Worm (Caenorhabditis elegans) whole organism, L4 larva: ENCODE measurements around the gene paml-1.

Experiments used
- F10B5.3 ChIP-seq: sonication (generic microtip); optimal IDR thresholded peaks from 2 replicates; lab custom pipeline; 2016; ENCODE audit warnings: mild to moderate bottlenecking, missing genetic modification characterization, missing compliant biosample characterization
- F26F4.8 ChIP-seq: fragments of 200-800 bp; sonication (Bioruptor generic); conservative IDR thresholded peaks from 2 replicates; pipeline ENCODE4 v1.3.6; 2022; ENCODE audit warnings: missing genetic modification characterization, missing compliant biosample characterization
- F44E2.7 ChIP-seq: fragments of 200-800 bp; sonication (Bioruptor generic); IDR thresholded peaks from 2 replicates; pipeline ENCODE4 v2.1.2; 2022; ENCODE audit warnings: missing genetic modification characterization, missing compliant biosample characterization
- T20F7.1 ChIP-seq: fragments of 200-800 bp; sonication (Bioruptor generic); optimal IDR thresholded peaks from 2 replicates; lab custom pipeline; 2018; ENCODE audit warnings: mild to moderate bottlenecking, missing genetic modification characterization, missing compliant biosample characterization
- Y105C5A.15 ChIP-seq: fragments of 200-800 bp; sonication (Bioruptor generic); IDR thresholded peaks from 2 replicates; pipeline ENCODE4 v1.3.6; 2022; ENCODE audit warnings: missing genetic modification characterization, missing compliant biosample characterization
- Y5F2A.4 ChIP-seq: fragments of 200-800 bp; sonication (Bioruptor generic); optimal IDR thresholded peaks from 2 replicates; lab custom pipeline; 2018; ENCODE audit warnings: mild to moderate bottlenecking, missing genetic modification characterization, missing compliant biosample characterization
- ZK546.5 ChIP-seq, 2 experiments: sonication (generic microtip); optimal IDR thresholded peaks; 2 replicates each; lab custom pipeline; 2017; ENCODE audit warnings: missing biosample characterization in 2 of 2, missing genetic modification characterization in 2 of 2
- aha-1 ChIP-seq: fragments of 150-350 bp; peaks from one replicate; lab custom pipeline; 2014; ENCODE audit warnings: missing biosample characterization, missing genetic modification characterization
- arid-1 ChIP-seq: fragments of 200-800 bp; sonication (Bioruptor generic); conservative IDR thresholded peaks from 2 replicates; pipeline ENCODE4 v1.3.6; 2022; ENCODE audit warnings: missing genetic modification reagents, missing genetic modification characterization, missing compliant biosample characterization
- ceh-28 ChIP-seq: fragments of 150-350 bp; optimal IDR thresholded peaks from 2 replicates; lab custom pipeline; 2014; ENCODE audit warnings: missing biosample characterization, missing genetic modification reagents, missing genetic modification characterization
- ceh-62 ChIP-seq: sonication (generic microtip); optimal IDR thresholded peaks from 2 replicates; lab custom pipeline; 2017; ENCODE audit warnings: missing biosample characterization, missing genetic modification characterization
- cey-2 ChIP-seq: sonication (generic microtip); optimal IDR thresholded peaks from 3 replicates; lab custom pipeline; 2017; ENCODE audit warnings: missing genetic modification characterization, mild to moderate bottlenecking, missing compliant biosample characterization, antibody characterized with exemption, borderline replicate concordance; ENCODE audit not compliant: insufficient read depth
- daf-19 ChIP-seq: fragments of 200-800 bp; sonication (Bioruptor generic); conservative IDR thresholded peaks from 2 replicates; pipeline ENCODE4 v1.3.6; 2022; ENCODE audit warnings: missing genetic modification characterization, missing compliant biosample characterization
- dmd-8 ChIP-seq: fragments of 200-800 bp; sonication (Bioruptor generic); IDR thresholded peaks from 2 replicates; pipeline ENCODE4 v1.3.6; 2022; ENCODE audit warnings: missing genetic modification characterization, missing compliant biosample characterization
- dmd-9 ChIP-seq: fragments of 200-800 bp; sonication (Bioruptor generic); IDR thresholded peaks from 2 replicates; pipeline ENCODE4 v1.3.6; 2022; ENCODE audit warnings: missing genetic modification reagents, missing genetic modification characterization, missing compliant biosample characterization
- dpl-1 ChIP-seq: fragments of 150-350 bp; optimal IDR thresholded peaks from 2 replicates; lab custom pipeline; 2014; ENCODE audit warnings: missing biosample characterization, missing genetic modification reagents, missing genetic modification characterization
- duxl-1 ChIP-seq: sonication (generic microtip); optimal IDR thresholded peaks from 2 replicates; lab custom pipeline; 2016; ENCODE audit warnings: mild to moderate bottlenecking, missing genetic modification characterization, moderate library complexity, missing compliant biosample characterization; ENCODE audit not compliant: poor library complexity
- dve-1 ChIP-seq: sonication (generic microtip); optimal IDR thresholded peaks from 2 replicates; lab custom pipeline; 2017; ENCODE audit warnings: antibody characterized with exemption, mild to moderate bottlenecking, missing genetic modification characterization, missing compliant biosample characterization; ENCODE audit not compliant: insufficient read depth
- egl-27 ChIP-seq: sonication (generic microtip); optimal IDR thresholded peaks from 3 replicates; lab custom pipeline; 2017; ENCODE audit warnings: missing biosample characterization, missing genetic modification reagents, missing genetic modification characterization
- egl-43 ChIP-seq: fragments of 200-800 bp; sonication (Bioruptor generic); IDR thresholded peaks from 2 replicates; pipeline ENCODE4 v1.3.6; 2022; ENCODE audit warnings: missing genetic modification reagents, missing genetic modification characterization, missing compliant biosample characterization
- fkh-10 ChIP-seq: fragments of 150-350 bp; optimal IDR thresholded peaks from 2 replicates; lab custom pipeline; 2014; ENCODE audit warnings: missing biosample characterization, missing genetic modification reagents, missing genetic modification characterization
- fos-1 ChIP-seq: fragments of 150-350 bp; optimal IDR thresholded peaks from 2 replicates; lab custom pipeline; 2014; ENCODE audit warnings: missing biosample characterization, missing genetic modification characterization
- hif-1 ChIP-seq, 2 experiments: sonication (generic microtip); optimal IDR thresholded peaks; 2 replicates each; lab custom pipeline; 2016 to 2017; ENCODE audit warnings: missing compliant biosample characterization in 2 of 2, missing genetic modification characterization in 2 of 2, missing genetic modification reagents in 2 of 2, missing genotype in 2 of 2, mild to moderate bottlenecking in 1 of 2
- hlh-30 ChIP-seq: sonication (generic microtip); optimal IDR thresholded peaks from 2 replicates; lab custom pipeline; 2017; ENCODE audit warnings: antibody characterized with exemption, mild to moderate bottlenecking, missing genetic modification characterization, missing compliant biosample characterization; ENCODE audit not compliant: insufficient read depth
- jun-1 ChIP-seq: fragments of 150-350 bp; optimal IDR thresholded peaks from 2 replicates; lab custom pipeline; 2014; ENCODE audit warnings: missing biosample characterization, missing genetic modification reagents, missing genetic modification characterization
- lim-7 ChIP-seq: fragments of 200-800 bp; sonication (Bioruptor generic); IDR thresholded peaks from 2 replicates; pipeline ENCODE4 v1.3.6; 2022; ENCODE audit warnings: missing genetic modification characterization, missing compliant biosample characterization
- lin-13 ChIP-seq: fragments of 150-350 bp; optimal IDR thresholded peaks from 2 replicates; lab custom pipeline; 2014; ENCODE audit warnings: missing biosample characterization, missing genetic modification reagents, missing genetic modification characterization
- lin-15B ChIP-seq: fragments of 150-350 bp; sonication (generic microtip); optimal IDR thresholded peaks from 3 replicates; lab custom pipeline; 2014; ENCODE audit warnings: missing biosample characterization, missing genetic modification characterization
- lin-39 ChIP-seq: fragments of 150-350 bp; optimal IDR thresholded peaks from 2 replicates; lab custom pipeline; 2014; ENCODE audit warnings: missing biosample characterization, missing genetic modification reagents, missing genetic modification characterization
- lir-3 ChIP-seq: sonication (generic microtip); optimal IDR thresholded peaks from 2 replicates; lab custom pipeline; 2016; ENCODE audit warnings: mild to moderate bottlenecking, missing genetic modification characterization, missing compliant biosample characterization
- madf-9 ChIP-seq: fragments of 200-800 bp; sonication (Bioruptor generic); conservative IDR thresholded peaks from 2 replicates; pipeline ENCODE4 v1.3.6; 2022; ENCODE audit warnings: missing genetic modification reagents, missing genetic modification characterization, missing compliant biosample characterization
- mdl-1 ChIP-seq, 2 experiments: fragments of 150-350 bp in 1 of 2; sonication (generic microtip) in 1 of 2; optimal IDR thresholded peaks; 2 replicates each; lab custom pipeline; 2014 to 2017; ENCODE audit warnings: missing biosample characterization in 2 of 2, missing genetic modification characterization in 2 of 2
- mdt-29 ChIP-seq: fragments of 200-800 bp; sonication (Bioruptor generic); IDR thresholded peaks from 2 replicates; pipeline ENCODE4 v1.3.6; 2022; ENCODE audit warnings: missing genetic modification reagents, missing genetic modification characterization, missing compliant biosample characterization
- mxl-3 ChIP-seq: fragments of 200-800 bp; sonication (Bioruptor generic); optimal IDR thresholded peaks from 2 replicates; lab custom pipeline; 2018; ENCODE audit warnings: mild to moderate bottlenecking, missing genetic modification characterization, missing compliant biosample characterization
- nhr-10 ChIP-seq: fragments of 150-350 bp; optimal IDR thresholded peaks from 2 replicates; lab custom pipeline; 2014; ENCODE audit warnings: missing biosample characterization, missing genetic modification characterization
- nhr-111 ChIP-seq: fragments of 200-800 bp; sonication (Bioruptor generic); optimal IDR thresholded peaks from 2 replicates; lab custom pipeline; 2018; ENCODE audit warnings: mild to moderate bottlenecking, missing genetic modification characterization, missing compliant biosample characterization
- nhr-237 ChIP-seq: sonication (generic microtip); optimal IDR thresholded peaks from 2 replicates; lab custom pipeline; 2017; ENCODE audit warnings: missing biosample characterization, missing genetic modification characterization
- nhr-25 ChIP-seq: sonication (generic microtip); optimal IDR thresholded peaks from 2 replicates; lab custom pipeline; 2017; ENCODE audit warnings: missing genetic modification characterization, mild to moderate bottlenecking, missing compliant biosample characterization, antibody characterized with exemption, moderate library complexity, borderline replicate concordance; ENCODE audit not compliant: insufficient read depth
- nhr-28 ChIP-seq: fragments of 150-350 bp; optimal IDR thresholded peaks from 2 replicates; lab custom pipeline; 2014; ENCODE audit warnings: missing biosample characterization, missing genetic modification characterization
- nhr-41 ChIP-seq: fragments of 200-800 bp; sonication (Bioruptor generic); IDR thresholded peaks from 2 replicates; pipeline ENCODE4 v1.3.6; 2022; ENCODE audit warnings: missing genetic modification reagents, missing genetic modification characterization, missing compliant biosample characterization
- pha-4 ChIP-seq, 2 experiments: fragments of 150-350 bp in 1 of 2; fragments of 200-800 bp in 1 of 2; sonication (Bioruptor generic) in 1 of 2; IDR thresholded peaks in 1 of 2; optimal IDR thresholded peaks in 1 of 2; 2 replicates each; pipeline versions ENCODE4 v1.3.6 to Lab custom; 2014 to 2022; ENCODE audit warnings: missing genetic modification characterization in 2 of 2, missing genetic modification reagents in 2 of 2, missing biosample characterization in 1 of 2, missing compliant biosample characterization in 1 of 2
- php-3 ChIP-seq: fragments of 200-800 bp; sonication (Bioruptor generic); IDR thresholded peaks from 2 replicates; pipeline ENCODE4 v1.3.6; 2022; ENCODE audit warnings: missing genetic modification reagents, missing genetic modification characterization, missing compliant biosample characterization
- rbr-2 ChIP-seq: sonication (generic microtip); optimal IDR thresholded peaks from 2 replicates; lab custom pipeline; 2016; ENCODE audit warnings: missing genotype, missing genetic modification characterization, missing compliant biosample characterization
- saeg-2 ChIP-seq: fragments of 200-800 bp; sonication (Bioruptor generic); IDR thresholded peaks from 2 replicates; pipeline ENCODE4 v1.3.6; 2022; ENCODE audit warnings: missing genetic modification reagents, missing genetic modification characterization, missing compliant biosample characterization
- skn-1 ChIP-seq: fragments of 150-350 bp; optimal IDR thresholded peaks from 2 replicates; lab custom pipeline; 2014; ENCODE audit warnings: missing biosample characterization, missing genetic modification characterization
- snpc-1.2 ChIP-seq: fragments of 200-800 bp; sonication (Bioruptor generic); IDR thresholded peaks from 2 replicates; pipeline ENCODE4 v1.3.6; 2022; ENCODE audit warnings: missing genetic modification reagents, missing genetic modification characterization, missing compliant biosample characterization
- unc-130 ChIP-seq: sonication (generic microtip); optimal IDR thresholded peaks from 2 replicates; lab custom pipeline; 2016; ENCODE audit warnings: missing genetic modification reagents, missing genetic modification characterization, missing compliant biosample characterization
- unc-39 ChIP-seq: sonication (generic microtip); optimal IDR thresholded peaks from 2 replicates; lab custom pipeline; 2017; ENCODE audit warnings: missing biosample characterization, missing genetic modification characterization
- unc-62 ChIP-seq, 3 experiments: fragments of 150-350 bp in 1 of 3; sonication (generic microtip); optimal IDR thresholded peaks in 2 of 3; peaks in 1 of 3; 1 replicate in 1 of 3; 2 replicates in 2 of 3; lab custom pipeline; 2014 to 2017; ENCODE audit warnings: missing biosample characterization in 3 of 3, missing genetic modification characterization in 3 of 3, missing genetic modification reagents in 3 of 3, missing genotype in 1 of 3

The paml-1 gene

DNA sequence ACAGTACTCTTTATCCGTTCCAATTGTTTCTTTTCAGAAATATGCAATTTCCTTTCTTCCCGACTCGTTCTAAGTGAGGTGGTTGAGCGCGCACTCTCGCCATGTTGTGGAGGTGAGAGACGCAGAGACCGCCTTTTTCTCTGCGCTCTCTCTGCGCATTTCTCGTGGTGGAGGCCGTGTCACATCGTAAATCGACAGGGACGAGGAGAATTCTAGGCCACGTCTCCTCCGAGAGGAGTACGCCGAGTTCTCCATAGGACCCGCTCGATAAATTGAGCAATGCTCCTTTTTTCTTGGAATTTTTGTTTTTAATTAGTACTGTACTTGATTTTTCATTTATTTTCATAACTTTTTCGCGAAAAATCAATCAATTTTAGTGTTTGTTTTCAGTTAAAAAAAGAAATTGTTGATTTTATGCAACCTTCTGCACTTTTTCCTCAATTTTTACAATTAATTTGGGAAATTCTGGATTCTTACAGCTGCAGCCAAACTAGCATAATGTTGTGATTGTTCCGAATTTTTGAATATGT is 37.0 kb upstream of the paml-1 start, which contains the start of gene cnk-1 (continued):
- TF ChIP-seq skn-1 (tag; lab: Kevin White, UChicago) (no peak), nhr-28 (no peak), unc-130 (peak; percentile 94), lin-15B (peak; percentile 15), dmd-8 (peak; percentile 85), T20F7.1 (GFP tag; lab: Kevin White, UChicago) (no peak), hlh-30 (tag; lab: Kevin White, UChicago) (peak; percentile 66), mdt-29 (GFP tag; lab: Robert Waterston, UW) (peak; percentile 94), mdl-1 (tag; optimal IDR thresholded peaks at IDR 0.05; lab: Kevin White, UChicago) (no peak), snpc-1.2 (GFP tag; lab: Robert Waterston, UW) (peak; percentile 88), aha-1 (tag; lab: Kevin White, UChicago) (peak; percentile 26), ceh-28 (tag; lab: Kevin White, UChicago) (no peak), pha-4 (GFP tag; IDR thresholded peaks at IDR 0.05; lab: Robert Waterston, UW) (peak; percentile 95), pha-4 (tag; optimal IDR thresholded peaks at IDR 0.05; lab: Kevin White, UChicago) (no peak), lin-39 (tag; lab: Kevin White, UChicago) (no peak), F44E2.7 (GFP tag; lab: Robert Waterston, UW) (no peak), unc-39 (no peak), arid-1 (GFP tag; lab: Robert Waterston, UW) (peak; percentile 96), php-3 (peak; percentile 96), nhr-25 (tag; lab: Kevin White, UChicago) (peak; percentile 48), dve-1 (tag; lab: Kevin White, UChicago) (peak; percentile 62), Y5F2A.4 (no peak), fkh-10 (GFP tag; lab: Kevin White, UChicago) (no peak), madf-9 (GFP tag; lab: Robert Waterston, UW) (peak; percentile 99), egl-43 (GFP tag; lab: Robert Waterston, UW) (peak; percentile 97), lin-13 (GFP tag; lab: Kevin White, UChicago) (peak; percentile 51), dmd-9 (GFP tag; lab: Robert Waterston, UW) (peak; percentile 100), dpl-1 (GFP tag; lab: Kevin White, UChicago) (peak; percentile 52), duxl-1 (tag; lab: Kevin White, UChicago) (peak; percentile 64), fos-1 (tag; lab: Kevin White, UChicago) (no peak), F26F4.8 (GFP tag; lab: Robert Waterston, UW) (no peak), lim-7 (GFP tag; lab: Robert Waterston, UW) (no peak; the same call in 1 of the 2 replicates), nhr-111 (GFP tag; lab: Kevin White, UChicago) (no peak), nhr-41 (GFP tag; lab: Robert Waterston, UW) (peak; percentile 74; the same call in 1 of the 2 replicates), ZK546.5 (tag; optimal IDR thresholded peaks at IDR 0.05; lab: Kevin White, UChicago) (no peak), egl-27 (no peak), jun-1 (no peak), cey-2 (no peak), lir-3 (tag; lab: Kevin White, UChicago) (no peak), nhr-10 (tag; lab: Kevin White, UChicago) (no peak), hif-1 (tag; optimal IDR thresholded peaks at IDR 0.05; lab: Kevin White, UChicago) (peak in 1 of 2 experiments; percentile 90), mxl-3 (GFP tag; lab: Kevin White, UChicago) (peak; percentile 85), saeg-2 (peak; percentile 72; the same call in 1 of the 2 replicates), Y105C5A.15 (GFP tag; lab: Robert Waterston, UW) (0 out of 2 replicates have a peak, but pooled peaks have one; percentile 57), nhr-237 (tag; lab: Kevin White, UChicago) (no peak), F10B5.3 (no peak), rbr-2 (tag; lab: Kevin White, UChicago) (peak; percentile 86), unc-62 (GFP tag; optimal IDR thresholded peaks at IDR 0.05 in 1 of 2; lab: Kevin White, UChicago) (no peak), unc-62 (tag; optimal IDR thresholded peaks at IDR 0.05; lab: Kevin White, UChicago) (no peak), ceh-62 (tag; lab: Kevin White, UChicago) (no peak), daf-19 (GFP tag; lab: Robert Waterston, UW) (no peak)
